Worm (Caenorhabditis elegans) whole organism, L2 larva: ENCODE measurements around the gene bath-33.

Experiments used
- ZK546.5 ChIP-seq: sonication (generic microtip); optimal IDR thresholded peaks from 2 replicates; lab custom pipeline; 2017; ENCODE audit warnings: missing biosample characterization, missing genetic modification characterization
- ama-1 ChIP-seq: fragments of 150-350 bp; optimal IDR thresholded peaks from 2 replicates; lab custom pipeline; 2018; ENCODE audit warnings: inconsistent platforms
- ceh-16 ChIP-seq: fragments of 150-350 bp; optimal IDR thresholded peaks from 2 replicates; lab custom pipeline; 2014; ENCODE audit warnings: missing biosample characterization, missing genetic modification characterization
- fos-1 ChIP-seq: fragments of 150-350 bp; optimal IDR thresholded peaks from 2 replicates; lab custom pipeline; 2014; ENCODE audit warnings: missing biosample characterization, missing genetic modification characterization
- lin-11 ChIP-seq: fragments of 150-350 bp; sonication (generic microtip); optimal IDR thresholded peaks from 2 replicates; lab custom pipeline; 2014; ENCODE audit warnings: missing biosample characterization, missing genetic modification characterization, inconsistent platforms, mixed read lengths
- mdl-1 ChIP-seq, 2 experiments: fragments of 150-350 bp in 1 of 2; sonication (generic microtip) in 1 of 2; optimal IDR thresholded peaks; 2 replicates each; lab custom pipeline; 2017; ENCODE audit warnings: missing biosample characterization in 2 of 2, missing genetic modification characterization in 2 of 2
- nhr-11 ChIP-seq: fragments of 150-350 bp; optimal IDR thresholded peaks from 2 replicates; lab custom pipeline; 2014; ENCODE audit warnings: missing biosample characterization, missing genetic modification characterization
- nhr-12 ChIP-seq: fragments of 150-350 bp; optimal IDR thresholded peaks from 2 replicates; lab custom pipeline; 2014; ENCODE audit warnings: missing biosample characterization, missing genetic modification characterization
- nhr-237 ChIP-seq: fragments of 150-350 bp; optimal IDR thresholded peaks from 2 replicates; lab custom pipeline; 2014; ENCODE audit warnings: missing biosample characterization, missing genetic modification characterization
- unc-55 ChIP-seq: fragments of 150-350 bp; sonication (generic microtip); optimal IDR thresholded peaks from 3 replicates; lab custom pipeline; 2014; ENCODE audit warnings: missing biosample characterization, missing genetic modification reagents, missing genetic modification characterization
- zag-1 ChIP-seq: fragments of 150-350 bp; optimal IDR thresholded peaks from 2 replicates; lab custom pipeline; 2014; ENCODE audit warnings: missing biosample characterization, missing genetic modification characterization
- ztf-11 ChIP-seq: sonication (generic microtip); optimal IDR thresholded peaks from 2 replicates; lab custom pipeline; 2017; ENCODE audit warnings: missing biosample characterization, missing genetic modification characterization

- no peak for TF ChIP-seq ama-1 (lab: Kevin White, UChicago)
- TF ChIP-seq nhr-237 (tag; lab: Kevin White, UChicago): no peak
- TF ChIP-seq fos-1 (tag; lab: Kevin White, UChicago): no peak
- TF ChIP-seq nhr-12 (tag; lab: Kevin White, UChicago): no peak
- TF ChIP-seq unc-55: no peak
- no peak for TF ChIP-seq lin-11 (tag; lab: Kevin White, UChicago)
- no peak for TF ChIP-seq ztf-11 (tag; lab: Kevin White, UChicago)
- no peak for TF ChIP-seq nhr-11 (tag; lab: Kevin White, UChicago)
- no peak for TF ChIP-seq mdl-1 (tag; optimal IDR thresholded peaks at IDR 0.05; lab: Kevin White, UChicago)
- no peak for TF ChIP-seq ZK546.5 (tag; lab: Kevin White, UChicago)
- TF ChIP-seq zag-1 (tag; lab: Kevin White, UChicago): no peak
- no peak for TF ChIP-seq ceh-16
Measured at ce11 chrII:1603049-1603448, 2.9 kb downstream of the bath-33 start.
